Worm (Caenorhabditis elegans) whole organism, L3 larva: ENCODE measurements around the gene ethe-1.
A peak's percentile ranks its signal among the peaks of the same experiment; 100 is the strongest.

Experiments used
- R02D3.7 ChIP-seq: fragments of 150-350 bp; optimal IDR thresholded peaks from 2 replicates; lab custom pipeline; 2014; ENCODE audit warnings: missing biosample characterization, missing genetic modification characterization
- ZK546.5 ChIP-seq: sonication (generic microtip); optimal IDR thresholded peaks from 2 replicates; lab custom pipeline; 2017; ENCODE audit warnings: missing biosample characterization, missing genetic modification characterization
- aly-2 ChIP-seq: fragments of 150-350 bp; optimal IDR thresholded peaks from 2 replicates; lab custom pipeline; 2014; ENCODE audit warnings: missing biosample characterization, missing genetic modification characterization
- ama-1 ChIP-seq: fragments of 150-350 bp; optimal IDR thresholded peaks from 2 replicates; lab custom pipeline; 2018
- ceh-16 ChIP-seq: sonication (generic microtip); optimal IDR thresholded peaks from 2 replicates; lab custom pipeline; 2017; ENCODE audit warnings: missing biosample characterization, missing genetic modification characterization
- ceh-28 ChIP-seq: fragments of 150-350 bp; optimal IDR thresholded peaks from 2 replicates; lab custom pipeline; 2014; ENCODE audit warnings: missing biosample characterization, missing genetic modification reagents, missing genetic modification characterization
- ceh-82 ChIP-seq: fragments of 150-350 bp; optimal IDR thresholded peaks from 2 replicates; lab custom pipeline; 2014; ENCODE audit warnings: missing biosample characterization, missing genetic modification characterization
- ceh-9 ChIP-seq: sonication (generic microtip); optimal IDR thresholded peaks from 2 replicates; lab custom pipeline; 2018; ENCODE audit warnings: missing biosample characterization, missing genetic modification characterization
- daf-12 ChIP-seq: fragments of 150-350 bp; optimal IDR thresholded peaks from 2 replicates; lab custom pipeline; 2014; ENCODE audit warnings: missing biosample characterization, missing genetic modification reagents, missing genetic modification characterization
- egl-27 ChIP-seq: sonication (generic microtip); optimal IDR thresholded peaks from 4 replicates; lab custom pipeline; 2017; ENCODE audit warnings: missing biosample characterization, missing genetic modification reagents, missing genetic modification characterization
- egl-5 ChIP-seq: fragments of 150-350 bp; optimal IDR thresholded peaks from 2 replicates; lab custom pipeline; 2017; ENCODE audit warnings: missing biosample characterization, missing genetic modification reagents, missing genetic modification characterization, inconsistent platforms
- elt-1 ChIP-seq: fragments of 150-350 bp; optimal IDR thresholded peaks from 2 replicates; lab custom pipeline; 2014; ENCODE audit warnings: missing biosample characterization, missing genetic modification characterization
- elt-2 ChIP-seq: sonication (generic microtip); optimal IDR thresholded peaks from 2 replicates; lab custom pipeline; 2016; ENCODE audit warnings: missing genetic modification reagents, mild to moderate bottlenecking, missing genetic modification characterization, missing compliant biosample characterization
- elt-3 ChIP-seq, 3 experiments: fragments of 150-350 bp in 1 of 3; sonication (generic microtip) in 2 of 3; optimal IDR thresholded peaks; 2 replicates in 2 of 3; 4 replicates in 1 of 3; lab custom pipeline; 2014 to 2017; ENCODE audit warnings: missing biosample characterization in 3 of 3, missing genetic modification characterization in 3 of 3
- eor-1 ChIP-seq, 2 experiments: fragments of 150-350 bp; optimal IDR thresholded peaks; 2 replicates each; lab custom pipeline; 2014 to 2018; ENCODE audit warnings: missing biosample characterization in 2 of 2, missing genetic modification characterization in 2 of 2
- fkh-10 ChIP-seq: sonication (generic microtip); optimal IDR thresholded peaks from 2 replicates; lab custom pipeline; 2017; ENCODE audit warnings: missing biosample characterization, missing genetic modification reagents, missing genetic modification characterization
- fkh-2 ChIP-seq: fragments of 150-350 bp; optimal IDR thresholded peaks from 2 replicates; lab custom pipeline; 2014; ENCODE audit warnings: missing biosample characterization, missing genetic modification reagents, missing genetic modification characterization
- fos-1 ChIP-seq: fragments of 150-350 bp; optimal IDR thresholded peaks from 2 replicates; lab custom pipeline; 2014; ENCODE audit warnings: missing biosample characterization, missing genetic modification characterization
- hmg-11 ChIP-seq: sonication (generic microtip); optimal IDR thresholded peaks from 2 replicates; lab custom pipeline; 2016; ENCODE audit warnings: missing genetic modification characterization, missing compliant biosample characterization
- jun-1 ChIP-seq: fragments of 150-350 bp; optimal IDR thresholded peaks from 2 replicates; lab custom pipeline; 2014; ENCODE audit warnings: missing biosample characterization, missing genetic modification reagents, missing genetic modification characterization
- lin-15B ChIP-seq: fragments of 150-350 bp; optimal IDR thresholded peaks from 2 replicates; lab custom pipeline; 2014; ENCODE audit warnings: missing biosample characterization, missing genetic modification characterization
- lin-39 ChIP-seq: fragments of 150-350 bp; optimal IDR thresholded peaks from 2 replicates; lab custom pipeline; 2018; ENCODE audit warnings: missing biosample characterization, missing genetic modification reagents, missing genetic modification characterization
- lsy-12 ChIP-seq: sonication (generic microtip); optimal IDR thresholded peaks from 2 replicates; lab custom pipeline; 2016; ENCODE audit warnings: mild to moderate bottlenecking, missing genetic modification characterization, missing compliant biosample characterization
- mdl-1 ChIP-seq: fragments of 150-350 bp; optimal IDR thresholded peaks from 2 replicates; lab custom pipeline; 2014; ENCODE audit warnings: missing biosample characterization, missing genetic modification characterization
- mml-1 ChIP-seq: fragments of 150-350 bp; sonication (generic microtip); optimal IDR thresholded peaks from 3 replicates; lab custom pipeline; 2014; ENCODE audit warnings: missing biosample characterization, missing genetic modification characterization
- nfya-1 ChIP-seq: sonication (generic microtip); optimal IDR thresholded peaks from 2 replicates; lab custom pipeline; 2017; ENCODE audit warnings: missing genetic modification characterization, mild to moderate bottlenecking, missing compliant biosample characterization, antibody characterized with exemption, moderate library complexity; ENCODE audit not compliant: insufficient read depth
- nhr-11 ChIP-seq: fragments of 150-350 bp; optimal IDR thresholded peaks from 2 replicates; lab custom pipeline; 2014; ENCODE audit warnings: missing biosample characterization, missing genetic modification characterization
- nhr-12 ChIP-seq: fragments of 150-350 bp; optimal IDR thresholded peaks from 2 replicates; lab custom pipeline; 2014; ENCODE audit warnings: missing biosample characterization, missing genetic modification characterization
- nhr-23 ChIP-seq: fragments of 150-350 bp; optimal IDR thresholded peaks from 2 replicates; lab custom pipeline; 2014; ENCODE audit warnings: missing biosample characterization, missing genetic modification reagents, missing genetic modification characterization
- nhr-237 ChIP-seq: fragments of 150-350 bp; optimal IDR thresholded peaks from 2 replicates; lab custom pipeline; 2014; ENCODE audit warnings: missing biosample characterization, missing genetic modification characterization
- nhr-25 ChIP-seq: sonication (generic microtip); optimal IDR thresholded peaks from 2 replicates; lab custom pipeline; 2017; ENCODE audit warnings: missing biosample characterization, missing genetic modification characterization
- nhr-28 ChIP-seq: fragments of 150-350 bp; optimal IDR thresholded peaks from 2 replicates; lab custom pipeline; 2014; ENCODE audit warnings: missing biosample characterization, missing genetic modification characterization
- nhr-43 ChIP-seq: sonication (generic microtip); optimal IDR thresholded peaks from 2 replicates; lab custom pipeline; 2016; ENCODE audit warnings: mild to moderate bottlenecking, missing genetic modification characterization, missing compliant biosample characterization; ENCODE audit not compliant: poor library complexity, severe bottlenecking
- nhr-67 ChIP-seq: fragments of 150-350 bp; optimal IDR thresholded peaks from 2 replicates; lab custom pipeline; 2014; ENCODE audit warnings: missing biosample characterization, missing genetic modification characterization
- nhr-76 ChIP-seq: fragments of 150-350 bp; sonication (generic microtip); optimal IDR thresholded peaks from 5 replicates; lab custom pipeline; 2014; ENCODE audit warnings: missing biosample characterization, missing genetic modification characterization
- nhr-77 ChIP-seq: fragments of 150-350 bp; optimal IDR thresholded peaks from 2 replicates; lab custom pipeline; 2014; ENCODE audit warnings: missing biosample characterization, missing genetic modification characterization
- pha-4 ChIP-seq: fragments of 150-350 bp; optimal IDR thresholded peaks from 2 replicates; lab custom pipeline; 2014; ENCODE audit warnings: missing biosample characterization, missing genetic modification reagents, missing genetic modification characterization
- pqm-1 ChIP-seq: fragments of 150-350 bp; optimal IDR thresholded peaks from 2 replicates; lab custom pipeline; 2017; ENCODE audit warnings: missing biosample characterization, missing genetic modification characterization, inconsistent platforms
- sea-2 ChIP-seq: fragments of 150-350 bp; sonication (generic microtip); optimal IDR thresholded peaks from 4 replicates; lab custom pipeline; 2014; ENCODE audit warnings: missing biosample characterization, missing genetic modification reagents, missing genetic modification characterization
- skn-1 ChIP-seq: fragments of 150-350 bp; optimal IDR thresholded peaks from 2 replicates; lab custom pipeline; 2014; ENCODE audit warnings: missing biosample characterization, missing genetic modification characterization
- snpc-4 ChIP-seq: fragments of 150-350 bp; optimal IDR thresholded peaks from 2 replicates; lab custom pipeline; 2014; ENCODE audit warnings: missing biosample characterization, missing genetic modification characterization
- tbx-2 ChIP-seq: sonication (generic microtip); optimal IDR thresholded peaks from 2 replicates; lab custom pipeline; 2016; ENCODE audit warnings: mild to moderate bottlenecking, missing genetic modification characterization, missing compliant biosample characterization
- unc-39 ChIP-seq: sonication (generic microtip); optimal IDR thresholded peaks from 4 replicates; lab custom pipeline; 2017; ENCODE audit warnings: missing biosample characterization, missing genetic modification characterization
- unc-62 ChIP-seq: fragments of 150-350 bp; sonication (generic microtip); optimal IDR thresholded peaks from 4 replicates; lab custom pipeline; 2014; ENCODE audit warnings: missing biosample characterization, missing genetic modification reagents, missing genetic modification characterization
- zag-1 ChIP-seq: fragments of 150-350 bp; optimal IDR thresholded peaks from 2 replicates; lab custom pipeline; 2014; ENCODE audit warnings: missing biosample characterization, missing genetic modification characterization
- ztf-11 ChIP-seq: fragments of 150-350 bp; optimal IDR thresholded peaks from 2 replicates; lab custom pipeline; 2014; ENCODE audit warnings: missing biosample characterization, missing genetic modification characterization
- ztf-4 ChIP-seq: fragments of 150-350 bp; optimal IDR thresholded peaks from 2 replicates; lab custom pipeline; 2014; ENCODE audit warnings: missing biosample characterization, missing genetic modification characterization

The ethe-1 gene

ce11 chrIV:9512836-9513235 lies 4.3 kb upstream of the ethe-1 start, which contains the start of gene C33A12.3:
Gene C33A12.3, minus strand, starts transcription at chrIV:9513002.
- TF ChIP-seq ztf-11: no peak
- TF ChIP-seq zag-1: no peak
- TF ChIP-seq nhr-76 (tag; lab: Kevin White, UChicago): no peak
- TF ChIP-seq skn-1: no peak
- no peak for TF ChIP-seq ceh-28 (tag; lab: Kevin White, UChicago)
- TF ChIP-seq fos-1 (tag; lab: Kevin White, UChicago): no peak
- no peak for TF ChIP-seq aly-2
- no peak for TF ChIP-seq jun-1 (tag; lab: Kevin White, UChicago)
- no peak for TF ChIP-seq nhr-28 (tag; lab: Kevin White, UChicago)
- no peak for TF ChIP-seq lin-39 (tag; lab: Kevin White, UChicago)
- TF ChIP-seq unc-39 (tag; lab: Kevin White, UChicago): no peak
- no peak for TF ChIP-seq ceh-9 (tag; lab: Kevin White, UChicago)
- TF ChIP-seq R02D3.7 (tag; lab: Kevin White, UChicago): no peak
- TF ChIP-seq nhr-67: no peak
- no peak for TF ChIP-seq nhr-77
- TF ChIP-seq ZK546.5 (tag; lab: Kevin White, UChicago): no peak
- no peak for TF ChIP-seq elt-1 (tag; lab: Kevin White, UChicago)

DNA sequence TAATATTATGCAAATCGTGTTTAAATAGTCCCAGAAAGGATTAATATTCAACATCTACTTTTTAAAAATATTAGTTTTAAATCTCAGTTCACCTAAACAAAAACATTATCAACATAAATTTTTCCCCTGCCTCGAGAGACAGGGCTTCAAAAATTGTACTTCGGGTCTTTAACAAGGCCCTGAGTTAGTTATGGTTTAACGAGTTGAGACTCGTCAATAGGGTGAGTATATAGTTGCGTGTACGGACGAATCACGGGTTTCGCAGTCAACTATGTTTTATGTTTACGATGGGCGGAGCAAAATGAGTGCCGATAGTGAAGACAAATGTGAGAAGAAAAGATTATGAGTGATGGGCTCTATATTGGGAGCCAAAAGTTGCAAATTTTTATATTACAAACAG lies 3.1 kb upstream of the ethe-1 start:
- TF ChIP-seq pqm-1: peak; percentile 40
- no peak for TF ChIP-seq fkh-10 (GFP tag; lab: Kevin White, UChicago)
- TF ChIP-seq snpc-4: peak; percentile 67
- TF ChIP-seq elt-2 (tag; lab: Kevin White, UChicago): peak; percentile 43
- peak; percentile 23 for TF ChIP-seq pha-4 (tag; lab: Kevin White, UChicago)

ce11 chrIV:9511221-9511638 lies 2.7 kb upstream of the ethe-1 start:
- TF ChIP-seq nfya-1 (peak; percentile 90), nhr-77 (no peak), unc-62 (GFP tag; lab: Kevin White, UChicago) (peak; percentile 20), nhr-12 (no peak), pqm-1 (peak; percentile 0), nhr-28 (tag; lab: Kevin White, UChicago) (peak; percentile 59), nhr-11 (tag; lab: Kevin White, UChicago) (no peak), elt-1 (tag; lab: Kevin White, UChicago) (no peak), nhr-76 (tag; lab: Kevin White, UChicago) (peak; percentile 55), egl-5 (tag; lab: Kevin White, UChicago) (peak; percentile 59), elt-3 (tag; optimal IDR thresholded peaks at IDR 0.05; lab: Kevin White, UChicago) (no peak), skn-1 (no peak), lsy-12 (tag; lab: Kevin White, UChicago) (peak; percentile 83), ZK546.5 (tag; lab: Kevin White, UChicago) (no peak), ceh-16 (no peak), ceh-9 (tag; lab: Kevin White, UChicago) (no peak), tbx-2 (peak; percentile 68), ztf-11 (no peak), snpc-4 (peak; percentile 99), nhr-43 (peak; percentile 64), zag-1 (peak; percentile 51), nhr-67 (no peak), ama-1 (lab: Kevin White, UChicago) (peak; percentile 94), nhr-23 (tag; lab: Kevin White, UChicago) (peak; percentile 73), daf-12 (tag; lab: Kevin White, UChicago) (peak; percentile 49), aly-2 (no peak), ceh-28 (tag; lab: Kevin White, UChicago) (peak; percentile 59), unc-39 (tag; lab: Kevin White, UChicago) (no peak), nhr-25 (tag; lab: Kevin White, UChicago) (peak; percentile 92), egl-27 (no peak), nhr-237 (tag; lab: Kevin White, UChicago) (no peak), sea-2 (GFP tag; lab: Kevin White, UChicago) (no peak), mml-1 (no peak), fkh-10 (GFP tag; lab: Kevin White, UChicago) (peak; percentile 32), eor-1 (tag; optimal IDR thresholded peaks at IDR 0.05; lab: Kevin White, UChicago) (no peak), lin-39 (tag; lab: Kevin White, UChicago) (peak; percentile 37), mdl-1 (tag; lab: Kevin White, UChicago) (peak; percentile 47), ceh-82 (tag; lab: Kevin White, UChicago) (peak; percentile 76), hmg-11 (tag; lab: Kevin White, UChicago) (peak; percentile 88), fkh-2 (tag; lab: Kevin White, UChicago) (no peak), pha-4 (tag; lab: Kevin White, UChicago) (peak; percentile 43), jun-1 (tag; lab: Kevin White, UChicago) (peak; percentile 28), fos-1 (tag; lab: Kevin White, UChicago) (peak; percentile 1), lin-15B (tag; lab: Kevin White, UChicago) (peak; percentile 41), R02D3.7 (tag; lab: Kevin White, UChicago) (peak; percentile 72), elt-2 (tag; lab: Kevin White, UChicago) (no peak), ztf-4 (tag; lab: Kevin White, UChicago) (no peak)
